Worm (Caenorhabditis elegans): Measurements from ENCODE around the gene F36G9.7.

- no peak for TF ChIP-seq mep-1 (tag; optimal IDR thresholded peaks at IDR 0.05)
- TF ChIP-seq bed-3 (GFP tag; optimal IDR thresholded peaks at IDR 0.05) = no peak
- TF ChIP-seq nhr-76 (tag; optimal IDR thresholded peaks at IDR 0.05) = no peak
- no peak for TF ChIP-seq sptf-1 (tag; optimal IDR thresholded peaks at IDR 0.05)
- TF ChIP-seq elt-1 (tag; optimal IDR thresholded peaks at IDR 0.05; ENCODE audit: borderline replicate concordance, insufficient read depth) = no peak
- TF ChIP-seq ces-1 (GFP tag; optimal IDR thresholded peaks at IDR 0.05) = no peak
- TF ChIP-seq elt-3 (tag; optimal IDR thresholded peaks at IDR 0.05) = no peak
- TF ChIP-seq lin-13 (tag; optimal IDR thresholded peaks at IDR 0.05) = no peak
- no peak for TF ChIP-seq nhr-28 (tag; optimal IDR thresholded peaks at IDR 0.05)
- TF ChIP-seq unc-62 (GFP tag; optimal IDR thresholded peaks at IDR 0.05) = no peak
Measured at ce11 chrV:16016977-16017376, 47.4 kb upstream of the F36G9.7 start.
